Worm (Caenorhabditis elegans) whole organism, L1 larva: Measurements from ENCODE around the gene Y48B6A.5.
A peak's percentile ranks its signal among the peaks of the same experiment; 100 is the strongest.

ENCODE experiments used
- C04F5.9 ChIP-seq: sonication (generic microtip); optimal IDR thresholded peaks from 2 replicates; lab custom pipeline; 2016; ENCODE audit warnings: missing genetic modification characterization, missing compliant biosample characterization
- C34B4.2 ChIP-seq: sonication (generic microtip); optimal IDR thresholded peaks from 2 replicates; lab custom pipeline; 2017; ENCODE audit warnings: mild to moderate bottlenecking, missing genetic modification characterization, missing compliant biosample characterization
- F16B12.6 ChIP-seq: fragments of 150-350 bp; optimal IDR thresholded peaks from 2 replicates; lab custom pipeline; 2014; ENCODE audit warnings: missing biosample characterization, missing genetic modification characterization
- Y116A8C.19 ChIP-seq: sonication (generic microtip); optimal IDR thresholded peaks from 2 replicates; lab custom pipeline; 2016; ENCODE audit warnings: missing compliant biosample characterization, missing genetic modification characterization, borderline replicate concordance
- aha-1 ChIP-seq: fragments of 150-350 bp; optimal IDR thresholded peaks from 2 replicates; lab custom pipeline; 2014; ENCODE audit warnings: missing biosample characterization, missing genetic modification characterization
- ceh-63 ChIP-seq: fragments of 200-800 bp; sonication (Bioruptor generic); optimal IDR thresholded peaks from 2 replicates; lab custom pipeline; 2018; ENCODE audit warnings: mild to moderate bottlenecking, missing genetic modification characterization, missing compliant biosample characterization
- ceh-8 ChIP-seq: fragments of 200-800 bp; sonication (Bioruptor generic); optimal IDR thresholded peaks from 2 replicates; lab custom pipeline; 2018; ENCODE audit warnings: mild to moderate bottlenecking, missing genetic modification characterization, moderate library complexity, missing compliant biosample characterization
- ceh-82 ChIP-seq, 3 experiments: fragments of 150-350 bp in 1 of 3; sonication (generic microtip) in 2 of 3; optimal IDR thresholded peaks; 2 replicates each; lab custom pipeline; 2014 to 2017; ENCODE audit warnings: missing biosample characterization in 3 of 3, missing genetic modification characterization in 3 of 3
- ceh-88 ChIP-seq: fragments of 200-800 bp; sonication (Bioruptor generic); IDR thresholded peaks from 2 replicates; pipeline ENCODE4 v1.3.6; 2022; ENCODE audit warnings: missing genetic modification characterization, missing compliant biosample characterization
- ceh-90 ChIP-seq: sonication (generic microtip); optimal IDR thresholded peaks from 2 replicates; lab custom pipeline; 2016; ENCODE audit warnings: missing genetic modification characterization, missing compliant biosample characterization
- dpl-1 ChIP-seq, 3 experiments: fragments of 150-350 bp in 2 of 3; sonication (generic microtip) in 1 of 3; optimal IDR thresholded peaks; 2 replicates each; lab custom pipeline; 2014 to 2017; ENCODE audit warnings: missing biosample characterization in 3 of 3, missing genetic modification characterization in 3 of 3, missing genetic modification reagents in 3 of 3
- dsc-1 ChIP-seq: sonication (generic microtip); optimal IDR thresholded peaks from 2 replicates; lab custom pipeline; 2016; ENCODE audit warnings: mild to moderate bottlenecking, missing genetic modification characterization, missing compliant biosample characterization
- efl-1 ChIP-seq, 4 experiments: fragments of 150-350 bp; optimal IDR thresholded peaks in 3 of 4; peaks in 1 of 4; 1 replicate in 1 of 4; 2 replicates in 3 of 4; lab custom pipeline; 2014; ENCODE audit warnings: missing biosample characterization in 2 of 4, missing genetic modification characterization in 2 of 4, missing genetic modification reagents in 2 of 4
- efl-3 ChIP-seq: fragments of 200-800 bp; sonication (Bioruptor generic); optimal IDR thresholded peaks from 2 replicates; lab custom pipeline; 2018; ENCODE audit warnings: mild to moderate bottlenecking, missing genetic modification characterization, missing compliant biosample characterization
- egl-13 ChIP-seq: sonication (generic microtip); optimal IDR thresholded peaks from 2 replicates; lab custom pipeline; 2016; ENCODE audit warnings: missing genotype, missing genetic modification reagents, missing genetic modification characterization, missing compliant biosample characterization
- fkh-10 ChIP-seq: sonication (generic microtip); optimal IDR thresholded peaks from 2 replicates; lab custom pipeline; 2017; ENCODE audit warnings: missing biosample characterization, missing genetic modification reagents, missing genetic modification characterization
- fkh-8 ChIP-seq: sonication (generic microtip); optimal IDR thresholded peaks from 2 replicates; lab custom pipeline; 2016; ENCODE audit warnings: mild to moderate bottlenecking, missing genetic modification characterization, missing compliant biosample characterization
- hpl-2 ChIP-seq: fragments of 150-350 bp; optimal IDR thresholded peaks from 2 replicates; lab custom pipeline; 2014; ENCODE audit warnings: missing biosample characterization, missing genetic modification reagents, missing genetic modification characterization
- irx-1 ChIP-seq: sonication (generic microtip); optimal IDR thresholded peaks from 2 replicates; lab custom pipeline; 2016; ENCODE audit warnings: missing genetic modification characterization, missing compliant biosample characterization
- isw-1 ChIP-seq: fragments of 200-800 bp; sonication (Bioruptor generic); IDR thresholded peaks from 2 replicates; pipeline ENCODE4 v1.3.6; 2022; ENCODE audit warnings: missing genetic modification characterization, missing compliant biosample characterization
- lin-35 ChIP-seq, 2 experiments: fragments of 150-350 bp; optimal IDR thresholded peaks; 2 replicates each; lab custom pipeline; 2014; ENCODE audit warnings: missing biosample characterization in 2 of 2, missing genetic modification characterization in 2 of 2, missing genetic modification reagents in 2 of 2
- lir-3 ChIP-seq: sonication (generic microtip); optimal IDR thresholded peaks from 2 replicates; lab custom pipeline; 2016; ENCODE audit warnings: mild to moderate bottlenecking, missing genetic modification characterization, moderate library complexity, missing compliant biosample characterization; ENCODE audit not compliant: poor library complexity
- lsy-2 ChIP-seq, 2 experiments: fragments of 150-350 bp; optimal IDR thresholded peaks; 2 replicates each; lab custom pipeline; 2014; ENCODE audit warnings: missing biosample characterization in 2 of 2, missing genetic modification characterization in 2 of 2
- mab-9 ChIP-seq: fragments of 200-800 bp; sonication (Bioruptor generic); IDR thresholded peaks from 2 replicates; pipeline ENCODE4 v1.3.6; 2022; ENCODE audit warnings: missing genetic modification reagents, missing genetic modification characterization, missing compliant biosample characterization
- mdl-1 ChIP-seq, 2 experiments: fragments of 150-350 bp; optimal IDR thresholded peaks; 2 replicates each; lab custom pipeline; 2014 to 2017; ENCODE audit warnings: missing biosample characterization in 2 of 2, missing genetic modification characterization in 2 of 2, inconsistent platforms in 1 of 2
- mep-1 ChIP-seq: fragments of 150-350 bp; optimal IDR thresholded peaks from 2 replicates; lab custom pipeline; 2014; ENCODE audit warnings: missing biosample characterization, missing genetic modification characterization
- nhr-19 ChIP-seq: fragments of 200-800 bp; sonication (Bioruptor generic); conservative IDR thresholded peaks from 2 replicates; pipeline ENCODE4 v1.3.6; 2022; ENCODE audit warnings: missing genetic modification characterization, missing compliant biosample characterization
- nhr-20 ChIP-seq: sonication (generic microtip); optimal IDR thresholded peaks from 2 replicates; lab custom pipeline; 2016; ENCODE audit warnings: mild to moderate bottlenecking, missing genetic modification characterization, missing compliant biosample characterization
- nhr-47 ChIP-seq: sonication (generic microtip); optimal IDR thresholded peaks from 2 replicates; lab custom pipeline; 2016; ENCODE audit warnings: mild to moderate bottlenecking, missing genetic modification characterization, moderate library complexity, missing compliant biosample characterization
- nhr-71 ChIP-seq: sonication (generic microtip); optimal IDR thresholded peaks from 2 replicates; lab custom pipeline; 2016; ENCODE audit warnings: mild to moderate bottlenecking, missing genetic modification characterization, moderate library complexity, missing compliant biosample characterization
- nhr-77 ChIP-seq: fragments of 150-350 bp; optimal IDR thresholded peaks from 2 replicates; lab custom pipeline; 2014; ENCODE audit warnings: missing biosample characterization, missing genetic modification characterization
- nhr-84 ChIP-seq: sonication (generic microtip); optimal IDR thresholded peaks from 2 replicates; lab custom pipeline; 2017; ENCODE audit warnings: missing biosample characterization, missing genetic modification characterization
- nhr-85 ChIP-seq: sonication (generic microtip); peaks from one replicate; lab custom pipeline; 2016; ENCODE audit warnings: missing genetic modification characterization, inconsistent platforms, missing compliant biosample characterization
- pqm-1 ChIP-seq: sonication (generic microtip); optimal IDR thresholded peaks from 3 replicates; lab custom pipeline; 2017; ENCODE audit warnings: missing biosample characterization, missing genetic modification characterization
- rnt-1 ChIP-seq: sonication (generic microtip); optimal IDR thresholded peaks from 2 replicates; lab custom pipeline; 2016; ENCODE audit warnings: mild to moderate bottlenecking, missing genetic modification characterization, moderate library complexity, missing compliant biosample characterization
- snu-23 ChIP-seq: sonication (generic microtip); optimal IDR thresholded peaks from 2 replicates; lab custom pipeline; 2016; ENCODE audit warnings: missing genetic modification characterization, missing compliant biosample characterization
- sptf-1 ChIP-seq: fragments of 150-350 bp; optimal IDR thresholded peaks from 2 replicates; lab custom pipeline; 2014; ENCODE audit warnings: missing biosample characterization, missing genetic modification characterization
- swsn-7 ChIP-seq: sonication (generic microtip); optimal IDR thresholded peaks from 2 replicates; lab custom pipeline; 2016; ENCODE audit warnings: missing genetic modification characterization, missing compliant biosample characterization
- tbx-2 ChIP-seq: sonication (generic microtip); optimal IDR thresholded peaks from 2 replicates; lab custom pipeline; 2016; ENCODE audit warnings: missing genetic modification characterization, missing compliant biosample characterization
- tlp-1 ChIP-seq: fragments of 150-350 bp; optimal IDR thresholded peaks from 2 replicates; lab custom pipeline; 2014; ENCODE audit warnings: missing biosample characterization, missing genetic modification characterization
- unc-30 ChIP-seq: sonication (generic microtip); optimal IDR thresholded peaks from 2 replicates; lab custom pipeline; 2017; ENCODE audit warnings: missing biosample characterization, missing genetic modification characterization
- unc-62 ChIP-seq: fragments of 150-350 bp; optimal IDR thresholded peaks from 2 replicates; lab custom pipeline; 2014; ENCODE audit warnings: missing biosample characterization, missing genetic modification reagents, missing genetic modification characterization
- unc-86 ChIP-seq: sonication (generic microtip); optimal IDR thresholded peaks from 2 replicates; lab custom pipeline; 2016; ENCODE audit warnings: missing genetic modification characterization, missing compliant biosample characterization
- unc-98 ChIP-seq: fragments of 200-800 bp; sonication (Bioruptor generic); IDR thresholded peaks from 2 replicates; pipeline ENCODE4 v1.3.6; 2022; ENCODE audit warnings: missing genetic modification characterization, missing compliant biosample characterization
- vab-15 ChIP-seq: sonication (generic microtip); optimal IDR thresholded peaks from 2 replicates; lab custom pipeline; 2017; ENCODE audit warnings: missing genotype, mild to moderate bottlenecking, missing genetic modification characterization, missing compliant biosample characterization
- xbp-1 ChIP-seq: sonication (generic microtip); optimal IDR thresholded peaks from 2 replicates; lab custom pipeline; 2016; ENCODE audit warnings: missing genetic modification characterization, missing compliant biosample characterization
- zag-1 ChIP-seq: fragments of 150-350 bp; optimal IDR thresholded peaks from 2 replicates; lab custom pipeline; 2014; ENCODE audit warnings: missing biosample characterization, missing genetic modification characterization
- zip-4 ChIP-seq: fragments of 200-800 bp; sonication (Bioruptor generic); optimal IDR thresholded peaks from 2 replicates; lab custom pipeline; 2018; ENCODE audit warnings: mild to moderate bottlenecking, missing genetic modification characterization, moderate library complexity, missing compliant biosample characterization
- ztf-11 ChIP-seq, 2 experiments: sonication (generic microtip); optimal IDR thresholded peaks; 2 replicates each; lab custom pipeline; 2016 to 2017; ENCODE audit warnings: missing genetic modification characterization in 2 of 2, missing biosample characterization in 1 of 2, missing compliant biosample characterization in 1 of 2
- ztf-4 ChIP-seq: fragments of 150-350 bp; optimal IDR thresholded peaks from 2 replicates; lab custom pipeline; 2014; ENCODE audit warnings: missing biosample characterization, missing genetic modification characterization

Y48B6A.5 gene

DNA sequence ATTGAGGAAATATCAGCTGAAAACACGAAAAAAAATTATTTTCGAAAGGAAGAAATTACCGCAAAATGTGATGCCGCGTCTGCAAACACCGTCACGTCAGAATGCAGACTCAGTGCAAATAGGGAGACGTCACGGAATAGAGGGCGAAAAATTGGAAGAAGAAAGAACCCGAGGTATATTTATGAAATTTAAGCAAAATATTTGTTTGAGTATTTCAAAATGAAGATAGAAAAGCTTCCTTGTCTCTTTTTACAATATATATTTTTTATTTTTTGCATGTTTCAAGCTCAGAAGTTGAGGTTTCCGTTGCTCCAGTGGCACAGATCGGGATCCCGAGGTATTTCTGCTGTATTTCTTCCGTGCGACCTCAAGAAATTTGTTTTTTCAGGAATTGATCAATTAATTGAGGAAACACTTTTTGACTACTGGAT is 31.1 kb downstream of the Y48B6A.5 start, which contains the start of gene W03H9.2 (continued):
- TF ChIP-seq egl-13 (tag; lab: Kevin White, UChicago), result peak; percentile 70
- TF ChIP-seq nhr-20 (tag; lab: Kevin White, UChicago), result peak; percentile 77
- no peak for TF ChIP-seq nhr-84
- TF ChIP-seq irx-1, result peak; percentile 65
- TF ChIP-seq vab-15, result peak; percentile 80
- TF ChIP-seq nhr-77 (tag; lab: Kevin White, UChicago), result peak; percentile 78
- no peak for TF ChIP-seq tlp-1
- TF ChIP-seq ceh-82 (tag; optimal IDR thresholded peaks at IDR 0.05; lab: Kevin White, UChicago), result peak; percentile 41 to 86 (median 76)
- no peak for TF ChIP-seq zag-1 (tag; lab: Kevin White, UChicago)
- TF ChIP-seq nhr-85 (tag; lab: Kevin White, UChicago), result peak; percentile 86
- TF ChIP-seq lir-3 (tag; lab: Kevin White, UChicago), result peak; percentile 87
- TF ChIP-seq fkh-8 (tag; lab: Kevin White, UChicago), result peak; percentile 90
- no peak for TF ChIP-seq ztf-4 (tag; lab: Kevin White, UChicago)
- no peak for TF ChIP-seq C34B4.2
- peak; percentile 26 for TF ChIP-seq Y116A8C.19 (tag; lab: Kevin White, UChicago)
- TF ChIP-seq mep-1 (tag; lab: Kevin White, UChicago), result peak; percentile 54
- TF ChIP-seq zip-4 (GFP tag; lab: Kevin White, UChicago), result peak; percentile 49
- TF ChIP-seq ceh-88 (GFP tag; lab: Robert Waterston, UW), result peak; percentile 67; the same call in 1 of the 2 replicates
- peak; percentile 73 for TF ChIP-seq unc-86
- no peak for TF ChIP-seq mdl-1 (tag; optimal IDR thresholded peaks at IDR 0.05; lab: Kevin White, UChicago)
- no peak for TF ChIP-seq fkh-10 (GFP tag; lab: Kevin White, UChicago)
- peak; percentile 65 for TF ChIP-seq ceh-63 (GFP tag; lab: Kevin White, UChicago)
- peak; percentile 70 for TF ChIP-seq swsn-7 (tag; lab: Kevin White, UChicago)
- no peak for TF ChIP-seq unc-62 (GFP tag; lab: Kevin White, UChicago)
- TF ChIP-seq ceh-90 (tag; lab: Kevin White, UChicago), result peak; percentile 66
- TF ChIP-seq C04F5.9 (tag; lab: Kevin White, UChicago), result peak; percentile 79
- TF ChIP-seq xbp-1, result peak; percentile 72
- TF ChIP-seq ztf-11 (tag; optimal IDR thresholded peaks at IDR 0.05; lab: Kevin White, UChicago), result peak in 1 of 2 experiments; percentile 79
- peak; percentile 85 for TF ChIP-seq unc-98 (GFP tag; lab: Robert Waterston, UW)
- TF ChIP-seq sptf-1 (tag; lab: Kevin White, UChicago), result no peak
- TF ChIP-seq pqm-1 (tag; lab: Kevin White, UChicago), result no peak
- no peak for TF ChIP-seq unc-30 (tag; lab: Kevin White, UChicago)
- TF ChIP-seq hpl-2, result no peak
- TF ChIP-seq lsy-2 (tag; optimal IDR thresholded peaks at IDR 0.05; lab: Kevin White, UChicago), result peak; percentile 76
- no peak for TF ChIP-seq efl-3 (GFP tag; lab: Kevin White, UChicago)
- no peak for TF ChIP-seq aha-1

DNA sequence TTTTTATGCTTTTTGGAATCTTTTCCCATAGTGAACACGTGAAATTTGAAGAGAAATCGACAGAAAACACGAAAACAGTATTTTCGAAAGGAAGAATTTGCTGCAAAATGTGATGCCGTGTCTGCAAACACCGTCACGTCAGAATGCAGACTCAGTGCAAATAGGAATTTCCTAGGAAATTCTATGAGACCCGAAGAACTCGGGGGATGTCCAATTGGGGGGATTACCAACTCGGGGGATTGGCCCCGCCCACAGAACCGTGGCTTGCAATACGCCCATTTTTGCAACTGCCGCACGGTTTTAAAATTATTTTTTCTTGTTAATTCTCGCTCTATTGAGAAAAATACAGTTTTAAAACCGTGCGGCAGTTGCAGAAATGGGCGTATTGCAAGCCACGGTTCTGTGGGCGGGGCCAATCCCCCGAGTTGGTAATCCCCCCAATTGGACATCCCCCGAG is 32.9 kb downstream of the Y48B6A.5 start, which contains the start of gene cacn-1:
Gene cacn-1 (minus strand): TSS at position 51 of the 457 bp plus-strand sequence.
- TF ChIP-seq nhr-71 (tag; lab: Kevin White, UChicago) (peak; percentile 5), nhr-19 (GFP tag; lab: Robert Waterston, UW) (peak; percentile 68), nhr-47 (tag; lab: Kevin White, UChicago) (peak; percentile 66), nhr-20 (tag; lab: Kevin White, UChicago) (peak; percentile 42), ceh-88 (GFP tag; lab: Robert Waterston, UW) (0 out of 2 replicates have a peak, but pooled peaks have one; percentile 8), dpl-1 (GFP tag; optimal IDR thresholded peaks at IDR 0.05; lab: Kevin White, UChicago) (peak; percentile 27 to 64 (median 51)), lsy-2 (tag; optimal IDR thresholded peaks at IDR 0.05; lab: Kevin White, UChicago) (peak; percentile 48 to 55), efl-1 (optimal IDR thresholded peaks at IDR 0.05; lab: Kevin White, UChicago) (peak; percentile 46 to 62), efl-1 (GFP tag; optimal IDR thresholded peaks at IDR 0.05 in 1 of 2; lab: Kevin White, UChicago) (peak; percentile 58 to 96), nhr-85 (tag; lab: Kevin White, UChicago) (peak; percentile 57), xbp-1 (peak; percentile 39), ztf-11 (tag; optimal IDR thresholded peaks at IDR 0.05; lab: Kevin White, UChicago) (peak in 1 of 2 experiments; percentile 37), ceh-82 (tag; optimal IDR thresholded peaks at IDR 0.05; lab: Kevin White, UChicago) (peak; percentile 3 to 59 (median 34)), mab-9 (GFP tag; lab: Robert Waterston, UW) (peak; percentile 57), unc-86 (peak; percentile 47), tbx-2 (tag; lab: Kevin White, UChicago) (peak; percentile 44), isw-1 (GFP tag; lab: Robert Waterston, UW) (peak; percentile 45), nhr-77 (tag; lab: Kevin White, UChicago) (peak; percentile 55), snu-23 (GFP tag; lab: Kevin White, UChicago) (peak; percentile 55), mep-1 (tag; lab: Kevin White, UChicago) (peak; percentile 49), swsn-7 (tag; lab: Kevin White, UChicago) (peak; percentile 47), rnt-1 (tag; lab: Kevin White, UChicago) (peak; percentile 74), lin-35 (GFP tag; optimal IDR thresholded peaks at IDR 0.05; lab: Kevin White, UChicago) (peak; percentile 30 to 44), dsc-1 (tag; lab: Kevin White, UChicago) (peak; percentile 14), F16B12.6 (peak; percentile 93), ceh-8 (peak; percentile 43)
